Worm (Caenorhabditis elegans) whole organism, midembryonic: Measurements from ENCODE around the gene abu-9.

Source experiments
- T22C8.4 ChIP-seq: fragments of 200-800 bp; sonication (Bioruptor generic); IDR thresholded peaks from 2 replicates; pipeline ENCODE4 v1.3.6; 2022; ENCODE audit warnings: missing genetic modification characterization, missing compliant biosample characterization
- cog-1 ChIP-seq: sonication (generic microtip); optimal IDR thresholded peaks from 2 replicates; lab custom pipeline; 2016; ENCODE audit warnings: missing genetic modification characterization, missing compliant biosample characterization
- flt-1 ChIP-seq: fragments of 200-800 bp; sonication (Bioruptor generic); IDR thresholded peaks from 2 replicates; pipeline ENCODE4 v1.3.6; 2022; ENCODE audit warnings: missing genetic modification characterization, missing compliant biosample characterization
- klf-2 ChIP-seq: fragments of 200-800 bp; sonication (Bioruptor generic); conservative IDR thresholded peaks from 2 replicates; pipeline ENCODE4 v1.3.6; 2022; ENCODE audit warnings: missing genetic modification reagents, missing genetic modification characterization, missing compliant biosample characterization
- med-1 ChIP-seq: sonication (generic microtip); optimal IDR thresholded peaks from 2 replicates; lab custom pipeline; 2017; ENCODE audit warnings: missing genetic modification characterization, mild to moderate bottlenecking, missing compliant biosample characterization, antibody characterized with exemption, missing genetic modification reagents; ENCODE audit not compliant: insufficient read depth
- ref-1 ChIP-seq: fragments of 200-800 bp; sonication (Bioruptor generic); conservative IDR thresholded peaks from 2 replicates; pipeline ENCODE4 v1.3.6; 2022; ENCODE audit warnings: missing genetic modification reagents, missing genetic modification characterization, missing compliant biosample characterization
- tab-1 ChIP-seq: fragments of 200-800 bp; sonication (Bioruptor generic); IDR thresholded peaks from 2 replicates; pipeline ENCODE4 v1.3.6; 2022; ENCODE audit warnings: missing genetic modification characterization, missing compliant biosample characterization
- ztf-23 ChIP-seq: fragments of 200-800 bp; sonication (Bioruptor generic); IDR thresholded peaks from 2 replicates; pipeline ENCODE4 v1.3.6; 2022; ENCODE audit warnings: missing genetic modification reagents, missing genetic modification characterization, missing compliant biosample characterization
- ztf-29 ChIP-seq: fragments of 200-800 bp; sonication (Bioruptor generic); IDR thresholded peaks from 2 replicates; pipeline ENCODE4 v1.3.6; 2022; ENCODE audit warnings: missing genetic modification reagents, missing genetic modification characterization, missing compliant biosample characterization

DNA sequence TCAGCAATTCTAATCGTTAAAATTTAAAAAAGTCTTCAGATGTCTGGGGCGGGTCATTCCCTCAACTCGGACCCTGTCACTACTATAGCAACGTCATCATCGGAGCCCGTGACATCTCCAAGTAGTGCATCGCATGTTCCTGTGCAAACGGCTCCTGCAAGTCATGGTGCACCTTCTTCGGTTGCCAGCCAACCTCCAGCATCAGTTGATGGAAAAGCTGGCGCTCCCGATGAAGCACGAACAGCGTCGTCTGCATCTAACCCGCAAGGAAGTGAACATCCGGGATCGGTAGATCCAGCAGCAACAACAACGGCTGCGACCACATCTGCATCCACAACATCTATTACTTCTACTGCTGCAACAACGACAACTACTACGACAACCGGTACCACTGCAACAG, 27.3 kb upstream of the abu-9 start, which contains the start of gene R09F10.3:
- TF ChIP-seq klf-2 (GFP tag; lab: Robert Waterston, UW) (no peak), flt-1 (GFP tag; lab: Robert Waterston, UW) (no peak), T22C8.4 (GFP tag; lab: Robert Waterston, UW) (no peak), ztf-29 (GFP tag; lab: Robert Waterston, UW) (no peak), cog-1 (tag; lab: Kevin White, UChicago) (no peak), med-1 (GFP tag; lab: Kevin White, UChicago) (no peak), ztf-23 (GFP tag; lab: Robert Waterston, UW) (no peak), tab-1 (GFP tag; lab: Robert Waterston, UW) (no peak), ref-1 (no peak)
